Fruit fly (Drosophila melanogaster): ENCODE measurements around the gene Gs1l.

The Gs1l gene

DNA sequence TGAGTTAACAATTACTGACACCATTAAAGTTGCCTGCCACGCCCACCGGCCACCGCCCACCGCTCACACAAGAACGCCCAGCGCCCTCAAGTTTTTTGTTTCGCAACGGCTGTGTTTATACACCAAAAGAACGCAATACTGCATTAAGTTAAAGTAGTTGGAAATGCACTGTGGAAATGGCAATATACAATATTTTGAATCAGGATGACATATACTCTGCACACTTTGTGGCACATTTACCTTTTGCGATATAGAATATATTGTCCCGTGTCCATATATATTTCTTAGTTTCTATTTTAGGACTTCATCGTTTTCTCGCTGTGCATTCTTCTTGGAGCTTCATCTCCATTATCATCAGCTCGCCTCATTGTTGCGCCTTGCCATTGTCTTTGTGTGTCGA, 40.5 kb downstream of the Gs1l start (continued):
- TF ChIP-seq esn (GFP tag; optimal IDR thresholded peaks at IDR 0.05) (no peak), Sox102F (GFP tag; optimal IDR thresholded peaks at IDR 0.05) (peak; percentile 25), CG10631 (GFP tag; optimal IDR thresholded peaks at IDR 0.05) (peak; percentile 43), CG8319 (GFP tag; optimal IDR thresholded peaks at IDR 0.05) (no peak), CG6792 (GFP tag; optimal IDR thresholded peaks at IDR 0.05) (peak; percentile 26), CG8119 (GFP tag; IDR thresholded peaks at IDR 0.05) (0 out of 3 replicates have a peak, but pooled peaks have one; percentile 24), salr (GFP tag; optimal IDR thresholded peaks at IDR 0.05) (peak in 1 of 2 experiments; percentile 5), Lpt (GFP tag; optimal IDR thresholded peaks at IDR 0.05) (peak; percentile 23), Eip78C (GFP tag) (peak; percentile 79), Ets21C (GFP tag; optimal IDR thresholded peaks at IDR 0.05) (peak; percentile 23), CG34406 (GFP tag; optimal IDR thresholded peaks at IDR 0.05) (peak; percentile 18), CG6854 (GFP tag; optimal IDR thresholded peaks at IDR 0.05) (no peak), CG9139 (GFP tag; optimal IDR thresholded peaks at IDR 0.05) (no peak), CG8632 (GFP tag; optimal IDR thresholded peaks at IDR 0.05) (no peak), Smox (GFP tag; optimal IDR thresholded peaks at IDR 0.05) (peak; percentile 13)

DNA sequence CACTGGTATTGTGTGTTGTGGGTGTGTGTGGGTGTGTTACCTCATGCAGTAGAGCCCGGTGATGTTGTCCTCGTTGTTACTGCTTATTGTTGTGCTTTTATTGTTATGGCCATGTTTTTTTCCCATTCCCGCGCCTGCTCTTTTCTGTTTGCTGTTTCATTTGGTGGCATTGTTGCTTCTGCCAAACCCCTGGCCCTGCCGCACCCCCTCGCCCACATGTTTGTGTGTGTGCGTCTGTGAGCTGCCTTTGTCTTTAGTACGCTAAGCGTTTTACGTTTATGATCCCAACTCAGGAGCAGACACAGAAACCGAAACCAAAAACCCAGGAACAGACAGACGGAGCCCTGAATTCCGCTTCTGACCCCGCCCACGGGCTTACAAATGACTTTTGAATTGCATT, 42.5 kb downstream of the Gs1l start:
- TF ChIP-seq Hr4 (GFP tag; optimal IDR thresholded peaks at IDR 0.05): no peak

DNA sequence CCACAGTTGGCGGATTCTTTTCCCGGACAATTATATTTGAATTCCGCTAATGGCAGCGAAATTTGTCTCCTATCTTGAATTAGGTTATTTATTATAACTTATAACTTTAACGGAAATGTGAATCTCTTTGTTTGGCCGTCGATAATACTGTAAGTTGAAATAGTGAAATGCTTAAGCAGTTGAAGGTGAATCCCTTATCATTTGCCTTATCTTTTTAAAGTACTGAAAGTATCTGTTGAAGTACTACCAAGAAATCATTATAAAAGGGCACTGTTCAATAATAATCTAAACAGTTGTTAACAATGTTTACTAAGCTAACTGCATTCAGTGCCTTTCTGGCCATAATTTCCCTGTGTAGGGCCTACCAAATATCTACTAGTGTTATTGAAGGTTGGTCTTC, 45.8 kb downstream of the Gs1l start, which contains the start of gene CG43055:
Gene CG43055, plus strand, starts transcription at position 301 of the 400 bp plus-strand sequence.
- TF ChIP-seq CG16779 (tag; optimal IDR thresholded peaks at IDR 0.05) (no peak), net (GFP tag; optimal IDR thresholded peaks at IDR 0.05) (no peak), CG6854 (GFP tag; optimal IDR thresholded peaks at IDR 0.05) (no peak), cyc (GFP tag; optimal IDR thresholded peaks at IDR 0.05) (no peak), Met (GFP tag; optimal IDR thresholded peaks at IDR 0.05) (no peak), CG10669 (GFP tag; optimal IDR thresholded peaks at IDR 0.05) (no peak)
